Worm (Caenorhabditis elegans) whole organism, early embryonic: Measurements from ENCODE around the gene ugt-9.

Experiments
- B0310.2 ChIP-seq: sonication (generic microtip); optimal IDR thresholded peaks from 2 replicates; lab custom pipeline; 2016; ENCODE audit warnings: mild to moderate bottlenecking, missing genetic modification characterization, missing compliant biosample characterization
- aly-1 ChIP-seq: sonication (generic microtip); optimal IDR thresholded peaks from 2 replicates; lab custom pipeline; 2016; ENCODE audit warnings: missing genetic modification characterization, missing compliant biosample characterization
- ama-1 ChIP-seq: fragments of 150-350 bp; optimal IDR thresholded peaks from 2 replicates; lab custom pipeline; 2014
- ceh-36 ChIP-seq: sonication (generic microtip); optimal IDR thresholded peaks from 2 replicates; lab custom pipeline; 2016; ENCODE audit warnings: missing genetic modification characterization, inconsistent platforms, missing compliant biosample characterization
- ets-7 ChIP-seq: sonication (generic microtip); optimal IDR thresholded peaks from 2 replicates; lab custom pipeline; 2016; ENCODE audit warnings: missing genotype, missing genetic modification characterization, missing compliant biosample characterization
- hmbx-1 ChIP-seq: sonication (generic microtip); optimal IDR thresholded peaks from 2 replicates; lab custom pipeline; 2016; ENCODE audit warnings: mild to moderate bottlenecking, missing genetic modification characterization, missing compliant biosample characterization
- hnd-1 ChIP-seq: sonication (generic microtip); optimal IDR thresholded peaks from 2 replicates; lab custom pipeline; 2016; ENCODE audit warnings: missing genetic modification characterization, missing compliant biosample characterization
- pes-1 ChIP-seq: fragments of 200-800 bp; sonication (Bioruptor generic); IDR thresholded peaks from 2 replicates; pipeline ENCODE4 v1.3.6; 2022; ENCODE audit warnings: missing genetic modification reagents, missing genetic modification characterization, missing compliant biosample characterization
- sea-1 ChIP-seq: fragments of 200-800 bp; sonication (Bioruptor generic); conservative IDR thresholded peaks from 2 replicates; pipeline ENCODE4 v1.3.6; 2022; ENCODE audit warnings: missing genetic modification characterization, missing compliant biosample characterization
- tbx-11 ChIP-seq: fragments of 200-800 bp; sonication (Bioruptor generic); IDR thresholded peaks from 2 replicates; pipeline ENCODE4 v1.3.6; 2022; ENCODE audit warnings: missing genetic modification characterization, missing compliant biosample characterization
- tbx-37 ChIP-seq: fragments of 200-800 bp; sonication (Bioruptor generic); conservative IDR thresholded peaks from 2 replicates; pipeline ENCODE4 v1.3.6; 2022; ENCODE audit warnings: missing genetic modification reagents, missing genetic modification characterization, missing compliant biosample characterization

DNA sequence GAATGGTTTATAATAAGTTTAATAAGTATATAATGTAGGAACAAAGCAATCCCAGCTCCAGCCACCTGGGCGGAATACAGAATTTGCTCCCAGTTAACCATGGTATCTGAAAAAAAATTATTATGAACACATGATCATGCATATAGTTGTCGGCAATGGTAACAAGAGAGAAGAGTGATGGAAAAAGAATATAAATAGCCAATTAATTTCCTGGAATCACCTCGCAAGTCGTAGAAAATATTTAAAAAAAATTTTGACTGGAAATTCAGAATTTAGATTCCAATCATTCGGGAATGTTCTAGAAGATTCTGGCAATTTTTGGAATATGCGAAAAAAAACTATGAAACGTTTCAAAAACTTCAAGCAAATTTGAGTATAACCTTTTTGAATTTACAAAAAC lies 48.4 kb downstream of the ugt-9 start, which contains the start of gene str-211:
- no peak for TF ChIP-seq sea-1
- TF ChIP-seq ama-1 (lab: Kevin White, UChicago): no peak
- TF ChIP-seq hnd-1 (tag; lab: Kevin White, UChicago): no peak
- TF ChIP-seq B0310.2 (tag; lab: Kevin White, UChicago): no peak
- TF ChIP-seq pes-1 (GFP tag; lab: Robert Waterston, UW): no peak
- TF ChIP-seq tbx-37 (GFP tag; lab: Robert Waterston, UW): no peak
- no peak for TF ChIP-seq ets-7
- no peak for TF ChIP-seq hmbx-1 (tag; lab: Kevin White, UChicago)
- TF ChIP-seq tbx-11 (GFP tag; lab: Robert Waterston, UW): no peak
- TF ChIP-seq ceh-36 (tag; lab: Kevin White, UChicago): no peak
- no peak for TF ChIP-seq aly-1
